Fruit fly (Drosophila melanogaster): Measurements from ENCODE around the gene eff.

Gene eff

DNA sequence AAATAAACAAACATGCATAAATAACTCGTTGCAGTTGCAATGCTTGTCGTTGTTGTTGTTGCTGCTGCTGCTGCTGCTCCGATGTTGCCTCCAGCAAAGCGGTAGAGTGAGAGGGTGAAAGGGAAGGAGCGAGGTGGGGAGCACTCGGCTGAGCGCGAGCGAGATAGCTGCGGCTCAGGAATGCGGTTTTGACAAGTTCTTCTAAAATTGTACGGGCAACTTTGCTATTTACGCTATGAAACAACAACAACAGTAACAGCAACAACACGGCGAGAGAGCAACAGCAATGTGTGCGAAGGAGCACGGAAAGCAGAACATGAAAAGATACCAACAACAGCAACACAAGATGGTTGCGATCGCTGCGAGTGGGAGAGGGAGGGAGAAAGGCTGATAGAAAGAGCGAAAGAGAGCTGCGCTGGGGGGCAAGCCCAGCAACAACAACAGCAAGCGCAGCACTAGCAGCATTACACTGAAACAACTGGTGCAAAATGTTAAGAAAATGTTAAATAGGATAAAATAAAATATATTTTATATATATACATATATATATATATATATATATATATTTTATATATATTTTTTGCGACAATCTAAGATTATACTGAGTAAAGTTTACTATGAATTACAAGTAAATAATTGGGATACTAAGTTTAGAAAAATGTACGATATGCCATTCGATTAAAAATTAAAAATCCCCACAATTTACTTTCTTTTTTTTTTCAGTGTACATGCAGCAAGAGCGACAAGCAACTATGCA, 26.8 kb downstream of the eff start (continued):
- TF ChIP-seq tap (tag; optimal IDR thresholded peaks at IDR 0.05) (peak; percentile 78), CG4730 (GFP tag; IDR thresholded peaks at IDR 0.05) (0 out of 2 replicates have a peak, but pooled peaks have one; percentile 39), pfk (GFP tag; optimal IDR thresholded peaks at IDR 0.05) (no peak), Dek (tag; optimal IDR thresholded peaks at IDR 0.05) (peak; percentile 22), Ssrp (tag; optimal IDR thresholded peaks at IDR 0.05) (peak; percentile 87), CG4854 (GFP tag; optimal IDR thresholded peaks at IDR 0.05) (peak; percentile 22), psq (GFP tag; optimal IDR thresholded peaks at IDR 0.05) (peak; percentile 91), slou (GFP tag; optimal IDR thresholded peaks at IDR 0.05) (no peak), dmrt99B (tag; optimal IDR thresholded peaks at IDR 0.05) (peak; percentile 82), cwo (GFP tag; optimal IDR thresholded peaks at IDR 0.05) (peak; percentile 54), CG16779 (GFP tag; IDR thresholded peaks at IDR 0.05) (no peak), CG18011 (GFP tag; optimal IDR thresholded peaks at IDR 0.05) (no peak), CG4617 (GFP tag; optimal IDR thresholded peaks at IDR 0.05; ENCODE audit: borderline replicate concordance) (no peak), wek (GFP tag; optimal IDR thresholded peaks at IDR 0.05) (peak; percentile 34), fd96Cb (tag; optimal IDR thresholded peaks at IDR 0.05) (peak; percentile 93), CG2120 (GFP tag; optimal IDR thresholded peaks at IDR 0.05) (no peak), CG18619 (GFP tag; optimal IDR thresholded peaks at IDR 0.05) (no peak), CG8359 (GFP tag; optimal IDR thresholded peaks at IDR 0.05; ENCODE audit: borderline replicate concordance) (peak; percentile 80), CG31388 (GFP tag; optimal IDR thresholded peaks at IDR 0.05) (peak; percentile 70), Fer3 (tag; optimal IDR thresholded peaks at IDR 0.05) (peak; percentile 61), inv (GFP tag; IDR thresholded peaks at IDR 0.05; ENCODE audit: partially characterized antibody) (no peak), CG7987 (GFP tag; optimal IDR thresholded peaks at IDR 0.05) (no peak), sima (GFP tag; optimal IDR thresholded peaks at IDR 0.05) (no peak), gce (GFP tag; IDR thresholded peaks at IDR 0.05) (0 out of 3 replicates have a peak, but pooled peaks have one; percentile 5), exex (tag; optimal IDR thresholded peaks at IDR 0.05) (no peak), CG9609 (GFP tag; optimal IDR thresholded peaks at IDR 0.05) (no peak), CG14965 (GFP tag; optimal IDR thresholded peaks at IDR 0.05; ENCODE audit: borderline replicate concordance) (no peak), dm (GFP tag; optimal IDR thresholded peaks at IDR 0.05) (no peak), CG11456 (GFP tag; IDR thresholded peaks at IDR 0.05) (no peak), Eip74EF (GFP tag; optimal IDR thresholded peaks at IDR 0.05) (no peak), crc (GFP tag; optimal IDR thresholded peaks at IDR 0.05) (no peak), CG17385 (GFP tag; optimal IDR thresholded peaks at IDR 0.05) (peak; percentile 53), B-H1 (GFP tag; IDR thresholded peaks at IDR 0.05) (no peak), NK7.1 (GFP tag; optimal IDR thresholded peaks at IDR 0.05) (no peak), CTCF (GFP tag; optimal IDR thresholded peaks at IDR 0.05) (peak; percentile 37), CG9437 (GFP tag; optimal IDR thresholded peaks at IDR 0.05) (peak; percentile 30), Usf (GFP tag; optimal IDR thresholded peaks at IDR 0.05) (peak; percentile 27), stwl (tag; optimal IDR thresholded peaks at IDR 0.05) (peak; percentile 44), tio (GFP tag; optimal IDR thresholded peaks at IDR 0.05) (no peak), Taf1 (GFP tag; IDR thresholded peaks at IDR 0.05) (no peak), Neu2 (GFP tag; optimal IDR thresholded peaks at IDR 0.05; ENCODE audit: borderline replicate concordance) (no peak), HHEX (GFP tag; optimal IDR thresholded peaks at IDR 0.05) (peak; percentile 60), Kr (GFP tag; optimal IDR thresholded peaks at IDR 0.05) (peak; percentile 5), CkIIα-i1 (GFP tag; IDR thresholded peaks at IDR 0.05) (no peak), Oli (tag; optimal IDR thresholded peaks at IDR 0.05) (peak; percentile 64), ase (GFP tag; IDR thresholded peaks at IDR 0.05) (peak; percentile 68; the same call in 2 of the 3 replicates), sr (GFP tag; IDR thresholded peaks at IDR 0.05) (no peak), Lpt (GFP tag; optimal IDR thresholded peaks at IDR 0.05) (no peak), CG12071 (GFP tag; optimal IDR thresholded peaks at IDR 0.05) (no peak)

All from whole organism, embryonic.